Worm (Caenorhabditis elegans) whole organism, L3 larva: ENCODE data around the gene sma-3.

Experiments used
- ama-1 ChIP-seq: fragments of 150-350 bp; optimal IDR thresholded peaks from 2 replicates; lab custom pipeline; 2018
- lsy-12 ChIP-seq: sonication (generic microtip); optimal IDR thresholded peaks from 2 replicates; lab custom pipeline; 2016; ENCODE audit warnings: mild to moderate bottlenecking, missing genetic modification characterization, missing compliant biosample characterization
- nhr-76 ChIP-seq: fragments of 150-350 bp; sonication (generic microtip); optimal IDR thresholded peaks from 5 replicates; lab custom pipeline; 2014; ENCODE audit warnings: missing biosample characterization, missing genetic modification characterization

DNA sequence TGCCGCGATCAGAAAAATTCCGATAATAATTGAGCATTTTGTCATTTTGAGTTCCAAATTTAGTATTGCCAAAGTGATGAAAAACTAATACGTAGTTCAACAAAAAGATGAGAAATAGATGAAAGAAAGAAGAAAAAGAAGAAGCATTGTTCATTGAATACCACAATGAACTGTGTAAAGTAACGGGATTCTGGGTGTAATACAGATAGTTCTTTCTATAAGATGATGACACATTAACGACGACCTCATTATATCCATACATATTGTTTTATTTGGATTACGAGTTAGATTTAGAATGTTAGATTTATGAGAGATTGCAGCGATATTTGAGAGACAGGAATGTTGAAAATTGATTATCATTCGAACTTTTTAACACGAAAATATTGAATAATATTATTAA lies 27.8 kb upstream of the sma-3 start, which contains the start of gene K04C2.5:
- TF ChIP-seq ama-1 (lab: Kevin White, UChicago) (no peak), lsy-12 (tag; lab: Kevin White, UChicago) (no peak), nhr-76 (tag; lab: Kevin White, UChicago) (no peak)
